Worm (Caenorhabditis elegans) whole organism, mixed stage, embryonic: ENCODE data around the gene F32D8.14.

Source experiments
- M03D4.4 ChIP-seq: sonication (generic microtip); optimal IDR thresholded peaks from 2 replicates; lab custom pipeline; 2017; ENCODE audit warnings: mild to moderate bottlenecking, missing genetic modification characterization, missing compliant biosample characterization
- ces-1 ChIP-seq: fragments of 150-350 bp; optimal IDR thresholded peaks from 2 replicates; lab custom pipeline; 2014; ENCODE audit warnings: missing biosample characterization, missing genetic modification reagents, missing genetic modification characterization
- elt-3 ChIP-seq: fragments of 150-350 bp; optimal IDR thresholded peaks from 2 replicates; lab custom pipeline; 2014; ENCODE audit warnings: missing biosample characterization, missing genetic modification characterization
- hlh-1 ChIP-seq: fragments of 150-350 bp; optimal IDR thresholded peaks from 2 replicates; lab custom pipeline; 2014; ENCODE audit warnings: missing biosample characterization, missing genetic modification reagents, missing genetic modification characterization
- mep-1 ChIP-seq: fragments of 150-350 bp; optimal IDR thresholded peaks from 2 replicates; lab custom pipeline; 2017; ENCODE audit warnings: missing biosample characterization, missing genetic modification reagents, missing genetic modification characterization, inconsistent platforms
- mls-2 ChIP-seq: sonication (generic microtip); optimal IDR thresholded peaks from 2 replicates; lab custom pipeline; 2016; ENCODE audit warnings: mild to moderate bottlenecking, missing genetic modification characterization, moderate library complexity, missing compliant biosample characterization
- nhr-12 ChIP-seq: fragments of 150-350 bp; optimal IDR thresholded peaks from 2 replicates; lab custom pipeline; 2014; ENCODE audit warnings: missing biosample characterization, missing genetic modification characterization
- nhr-2 ChIP-seq: fragments of 150-350 bp; optimal IDR thresholded peaks from 2 replicates; lab custom pipeline; 2014; ENCODE audit warnings: missing biosample characterization, missing genetic modification characterization
- nhr-237 ChIP-seq: fragments of 150-350 bp; optimal IDR thresholded peaks from 2 replicates; lab custom pipeline; 2014; ENCODE audit warnings: missing biosample characterization, missing genetic modification characterization
- nhr-28 ChIP-seq: fragments of 150-350 bp; optimal IDR thresholded peaks from 2 replicates; lab custom pipeline; 2014; ENCODE audit warnings: missing biosample characterization, missing genetic modification characterization
- nhr-76 ChIP-seq: sonication (generic microtip); optimal IDR thresholded peaks from 2 replicates; lab custom pipeline; 2017; ENCODE audit warnings: missing biosample characterization, missing genetic modification characterization
- snpc-4 ChIP-seq: fragments of 150-350 bp; optimal IDR thresholded peaks from 2 replicates; lab custom pipeline; 2014; ENCODE audit warnings: missing biosample characterization, missing genetic modification characterization
- unc-39 ChIP-seq: fragments of 150-350 bp; optimal IDR thresholded peaks from 2 replicates; lab custom pipeline; 2014; ENCODE audit warnings: missing biosample characterization, missing genetic modification characterization
- unc-62 ChIP-seq: fragments of 150-350 bp; optimal IDR thresholded peaks from 2 replicates; lab custom pipeline; 2014; ENCODE audit warnings: missing biosample characterization, missing genetic modification reagents, missing genetic modification characterization

- TF ChIP-seq nhr-237 (no peak), mls-2 (tag; lab: Kevin White, UChicago) (no peak), elt-3 (no peak), mep-1 (no peak), snpc-4 (tag; lab: Kevin White, UChicago) (no peak), unc-39 (no peak), nhr-76 (no peak), ces-1 (GFP tag; lab: Kevin White, UChicago) (no peak), nhr-28 (tag; lab: Kevin White, UChicago) (no peak), nhr-12 (tag; lab: Kevin White, UChicago) (no peak), unc-62 (no peak), nhr-2 (tag; lab: Kevin White, UChicago) (no peak), hlh-1 (no peak), M03D4.4 (tag; lab: Kevin White, UChicago) (no peak)
These were observed 47.6 kb upstream of the F32D8.14 start, which contains the start of gene zip-9 for ce11 chrV:10942161-10942560.
